Worm (Caenorhabditis elegans) whole organism, young adult: ENCODE data around the gene Y43C5B.3.

Experiments used
- C17E4.6 ChIP-seq: fragments of 200-800 bp; sonication (Bioruptor generic); IDR thresholded peaks from 2 replicates; pipeline ENCODE4 v1.3.6; 2022; ENCODE audit warnings: missing genetic modification reagents, missing genetic modification characterization, missing compliant biosample characterization
- Y53G8AR.9 ChIP-seq: fragments of 200-800 bp; sonication (Bioruptor generic); conservative IDR thresholded peaks from 2 replicates; pipeline ENCODE4 v1.3.6; 2022; ENCODE audit warnings: missing genetic modification reagents, missing genetic modification characterization, missing compliant biosample characterization
- ama-1 ChIP-seq, 3 experiments: fragments of 150-350 bp in 1 of 3; sonication (generic microtip) in 2 of 3; optimal IDR thresholded peaks; 2 replicates each; lab custom pipeline; 2014 to 2018; ENCODE audit warnings: missing biosample characterization in 2 of 3, missing genetic modification characterization in 2 of 3, missing genetic modification reagents in 2 of 3
- ceh-58 ChIP-seq: fragments of 200-800 bp; sonication (Bioruptor generic); IDR thresholded peaks from 2 replicates; pipeline ENCODE4 v1.3.6; 2022; ENCODE audit warnings: missing genetic modification characterization, missing compliant biosample characterization
- ceh-79 ChIP-seq: sonication (generic microtip); optimal IDR thresholded peaks from 2 replicates; lab custom pipeline; 2017; ENCODE audit warnings: mild to moderate bottlenecking, missing genetic modification characterization, missing compliant biosample characterization
- dpl-1 ChIP-seq: fragments of 150-350 bp; optimal IDR thresholded peaks from 2 replicates; lab custom pipeline; 2014; ENCODE audit warnings: missing biosample characterization, missing genetic modification reagents, missing genetic modification characterization
- him-1 ChIP-seq: sonication (generic microtip); optimal IDR thresholded peaks from 2 replicates; lab custom pipeline; 2016; ENCODE audit warnings: missing genotype, missing genetic modification reagents, missing genetic modification characterization, missing compliant biosample characterization
- let-607 ChIP-seq, 2 experiments: fragments of 200-800 bp in 1 of 2; sonication (Bioruptor generic) in 1 of 2; sonication (generic microtip) in 1 of 2; optimal IDR thresholded peaks; 2 replicates each; lab custom pipeline; 2016 to 2018; ENCODE audit warnings: mild to moderate bottlenecking in 2 of 2, missing compliant biosample characterization in 2 of 2, missing genetic modification characterization in 2 of 2, moderate library complexity in 2 of 2, missing genotype in 1 of 2
- nfya-1 ChIP-seq: sonication (generic microtip); optimal IDR thresholded peaks from 2 replicates; lab custom pipeline; 2017; ENCODE audit warnings: antibody characterized with exemption, missing compliant biosample characterization, missing genetic modification characterization, borderline replicate concordance; ENCODE audit not compliant: insufficient read depth
- snpc-4 ChIP-seq, 5 experiments: fragments of 150-350 bp in 1 of 5; sonication (generic microtip) in 4 of 5; optimal IDR thresholded peaks; 2 replicates each; lab custom pipeline; 2014 to 2018; ENCODE audit warnings: missing genetic modification characterization in 5 of 5, missing biosample characterization in 3 of 5, antibody characterized with exemption in 2 of 5, mild to moderate bottlenecking in 2 of 5, missing compliant biosample characterization in 2 of 5, missing genotype in 2 of 5, moderate library complexity in 2 of 5, missing genetic modification reagents in 1 of 5
- unc-62 ChIP-seq: fragments of 150-350 bp; optimal IDR thresholded peaks from 2 replicates; lab custom pipeline; 2014; ENCODE audit warnings: missing biosample characterization, missing genetic modification reagents, missing genetic modification characterization
- zfh-2 ChIP-seq: fragments of 200-800 bp; sonication (Bioruptor generic); conservative IDR thresholded peaks from 2 replicates; pipeline ENCODE4 v1.3.6; 2022; ENCODE audit warnings: missing genetic modification reagents, missing genetic modification characterization, missing compliant biosample characterization
- ztf-6 ChIP-seq: fragments of 200-800 bp; sonication (Bioruptor generic); IDR thresholded peaks from 2 replicates; pipeline ENCODE4 v1.3.6; 2022; ENCODE audit warnings: missing genetic modification reagents, missing genetic modification characterization, missing compliant biosample characterization

DNA sequence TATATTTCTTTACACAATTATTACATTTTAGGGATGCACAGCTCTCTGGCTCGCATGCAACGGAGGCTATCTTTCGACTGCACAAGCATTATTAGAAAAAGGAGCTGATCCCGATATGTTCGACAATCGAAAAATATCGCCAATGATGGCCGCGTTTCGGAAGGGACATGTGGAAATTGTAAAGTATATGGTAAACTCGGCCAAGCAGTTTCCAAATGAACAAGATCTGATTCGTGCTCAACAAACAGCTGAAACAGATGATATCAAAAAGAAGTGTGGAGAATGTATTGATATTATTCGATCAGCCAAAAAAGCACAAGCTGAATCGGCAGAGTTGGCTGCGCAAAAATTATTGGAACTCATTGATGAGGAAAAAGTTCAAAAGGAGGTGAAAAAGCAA, 32.5 kb downstream of the Y43C5B.3 start:
- TF ChIP-seq ztf-6 (GFP tag; lab: Robert Waterston, UW), result no peak
- TF ChIP-seq Y53G8AR.9, result no peak
- TF ChIP-seq ama-1 (optimal IDR thresholded peaks at IDR 0.05; lab: Kevin White, UChicago), result no peak
- TF ChIP-seq ama-1 (GFP tag; optimal IDR thresholded peaks at IDR 0.05; lab: Kevin White, UChicago), result no peak
- no peak for TF ChIP-seq unc-62 (GFP tag; lab: Kevin White, UChicago)
- no peak for TF ChIP-seq let-607 (tag; optimal IDR thresholded peaks at IDR 0.05; lab: Kevin White, UChicago)
- TF ChIP-seq ceh-79, result no peak
- no peak for TF ChIP-seq snpc-4 (GFP tag; optimal IDR thresholded peaks at IDR 0.05; lab: Kevin White, UChicago)
- TF ChIP-seq snpc-4 (tag; optimal IDR thresholded peaks at IDR 0.05; lab: Kevin White, UChicago), result no peak
- TF ChIP-seq nfya-1 (tag; lab: Kevin White, UChicago), result no peak
- no peak for TF ChIP-seq C17E4.6 (GFP tag; lab: Robert Waterston, UW)
- TF ChIP-seq dpl-1 (GFP tag; lab: Kevin White, UChicago), result no peak
- no peak for TF ChIP-seq zfh-2 (GFP tag; lab: Robert Waterston, UW)
- no peak for TF ChIP-seq him-1
- TF ChIP-seq ceh-58, result no peak
